Worm (Caenorhabditis elegans) whole organism, mixed stage, embryonic: Measurements from ENCODE around the gene adt-2.

Source experiments
- M03D4.4 ChIP-seq: sonication (generic microtip); optimal IDR thresholded peaks from 2 replicates; lab custom pipeline; 2017; ENCODE audit warnings: mild to moderate bottlenecking, missing genetic modification characterization, missing compliant biosample characterization
- bed-3 ChIP-seq: fragments of 200-800 bp; sonication (Bioruptor generic); optimal IDR thresholded peaks from 3 replicates; lab custom pipeline; 2018; ENCODE audit warnings: mild to moderate bottlenecking, missing genetic modification characterization, moderate library complexity, missing compliant biosample characterization
- blmp-1 ChIP-seq: fragments of 150-350 bp; optimal IDR thresholded peaks from 2 replicates; lab custom pipeline; 2014; ENCODE audit warnings: missing biosample characterization, missing genetic modification characterization
- ceh-39 ChIP-seq: fragments of 150-350 bp; optimal IDR thresholded peaks from 2 replicates; lab custom pipeline; 2014; ENCODE audit warnings: missing biosample characterization, missing genetic modification characterization
- ceh-43 ChIP-seq: fragments of 200-800 bp; sonication (Bioruptor generic); optimal IDR thresholded peaks from 2 replicates; lab custom pipeline; 2018; ENCODE audit warnings: mild to moderate bottlenecking, missing genetic modification characterization, moderate library complexity, missing compliant biosample characterization
- ceh-83 ChIP-seq: fragments of 200-800 bp; sonication (Bioruptor generic); optimal IDR thresholded peaks from 2 replicates; lab custom pipeline; 2018; ENCODE audit warnings: mild to moderate bottlenecking, missing genetic modification characterization, missing compliant biosample characterization
- cnd-1 ChIP-seq: fragments of 200-800 bp; sonication (Bioruptor generic); optimal IDR thresholded peaks from 2 replicates; lab custom pipeline; 2018; ENCODE audit warnings: mild to moderate bottlenecking, missing genetic modification characterization, missing compliant biosample characterization
- elt-1 ChIP-seq: sonication (generic microtip); optimal IDR thresholded peaks from 2 replicates; lab custom pipeline; 2017; ENCODE audit warnings: missing genetic modification characterization, mild to moderate bottlenecking, missing compliant biosample characterization, antibody characterized with exemption, moderate library complexity, borderline replicate concordance; ENCODE audit not compliant: insufficient read depth
- elt-3 ChIP-seq: fragments of 150-350 bp; optimal IDR thresholded peaks from 2 replicates; lab custom pipeline; 2014; ENCODE audit warnings: missing biosample characterization, missing genetic modification characterization
- flh-1 ChIP-seq: fragments of 200-800 bp; sonication (Bioruptor generic); optimal IDR thresholded peaks from 2 replicates; lab custom pipeline; 2018; ENCODE audit warnings: mild to moderate bottlenecking, missing genetic modification characterization, moderate library complexity, missing compliant biosample characterization
- ham-2 ChIP-seq: fragments of 200-800 bp; sonication (Bioruptor generic); optimal IDR thresholded peaks from 2 replicates; lab custom pipeline; 2018; ENCODE audit warnings: mild to moderate bottlenecking, missing genetic modification characterization, missing compliant biosample characterization
- hlh-1 ChIP-seq: fragments of 150-350 bp; optimal IDR thresholded peaks from 2 replicates; lab custom pipeline; 2014; ENCODE audit warnings: missing biosample characterization, missing genetic modification reagents, missing genetic modification characterization
- lin-13 ChIP-seq: fragments of 150-350 bp; optimal IDR thresholded peaks from 2 replicates; lab custom pipeline; 2014; ENCODE audit warnings: missing biosample characterization, missing genetic modification characterization
- lin-32 ChIP-seq: fragments of 200-800 bp; sonication (Bioruptor generic); optimal IDR thresholded peaks from 2 replicates; lab custom pipeline; 2018; ENCODE audit warnings: mild to moderate bottlenecking, missing genetic modification characterization, missing compliant biosample characterization
- lsy-2 ChIP-seq: fragments of 150-350 bp; optimal IDR thresholded peaks from 2 replicates; lab custom pipeline; 2014; ENCODE audit warnings: missing biosample characterization, missing genetic modification characterization
- mep-1 ChIP-seq: fragments of 150-350 bp; optimal IDR thresholded peaks from 2 replicates; lab custom pipeline; 2017; ENCODE audit warnings: missing biosample characterization, missing genetic modification reagents, missing genetic modification characterization, inconsistent platforms
- nhr-2 ChIP-seq: fragments of 150-350 bp; optimal IDR thresholded peaks from 2 replicates; lab custom pipeline; 2014; ENCODE audit warnings: missing biosample characterization, missing genetic modification characterization
- nhr-237 ChIP-seq: fragments of 150-350 bp; optimal IDR thresholded peaks from 2 replicates; lab custom pipeline; 2014; ENCODE audit warnings: missing biosample characterization, missing genetic modification characterization
- nhr-28 ChIP-seq: fragments of 150-350 bp; optimal IDR thresholded peaks from 2 replicates; lab custom pipeline; 2014; ENCODE audit warnings: missing biosample characterization, missing genetic modification characterization
- nhr-76 ChIP-seq: sonication (generic microtip); optimal IDR thresholded peaks from 2 replicates; lab custom pipeline; 2017; ENCODE audit warnings: missing biosample characterization, missing genetic modification characterization
- pha-4 ChIP-seq: fragments of 150-350 bp; optimal IDR thresholded peaks from 2 replicates; lab custom pipeline; 2018; ENCODE audit warnings: missing biosample characterization, missing genetic modification reagents, missing genetic modification characterization
- sem-2 ChIP-seq: fragments of 200-800 bp; sonication (Bioruptor generic); optimal IDR thresholded peaks from 2 replicates; lab custom pipeline; 2018; ENCODE audit warnings: mild to moderate bottlenecking, missing genetic modification characterization, missing compliant biosample characterization
- sptf-1 ChIP-seq: sonication (generic microtip); optimal IDR thresholded peaks from 2 replicates; lab custom pipeline; 2017; ENCODE audit warnings: mild to moderate bottlenecking, missing genetic modification characterization, moderate library complexity, missing compliant biosample characterization
- tbx-8 ChIP-seq: fragments of 200-800 bp; sonication (Bioruptor generic); optimal IDR thresholded peaks from 2 replicates; lab custom pipeline; 2018; ENCODE audit warnings: mild to moderate bottlenecking, missing genetic modification characterization, moderate library complexity, missing compliant biosample characterization
- unc-120 ChIP-seq: sonication (generic microtip); optimal IDR thresholded peaks from 2 replicates; lab custom pipeline; 2017; ENCODE audit warnings: missing genetic modification characterization, missing compliant biosample characterization; ENCODE audit not compliant: poor library complexity, severe bottlenecking
- unc-39 ChIP-seq: fragments of 150-350 bp; optimal IDR thresholded peaks from 2 replicates; lab custom pipeline; 2014; ENCODE audit warnings: missing biosample characterization, missing genetic modification characterization
- unc-62 ChIP-seq: fragments of 150-350 bp; optimal IDR thresholded peaks from 2 replicates; lab custom pipeline; 2014; ENCODE audit warnings: missing biosample characterization, missing genetic modification reagents, missing genetic modification characterization
- zip-8 ChIP-seq: fragments of 150-350 bp; optimal IDR thresholded peaks from 2 replicates; lab custom pipeline; 2014; ENCODE audit warnings: missing biosample characterization, missing genetic modification characterization
- ztf-11 ChIP-seq: fragments of 150-350 bp; optimal IDR thresholded peaks from 2 replicates; lab custom pipeline; 2014; ENCODE audit warnings: missing biosample characterization, missing genetic modification characterization

Gene adt-2

DNA sequence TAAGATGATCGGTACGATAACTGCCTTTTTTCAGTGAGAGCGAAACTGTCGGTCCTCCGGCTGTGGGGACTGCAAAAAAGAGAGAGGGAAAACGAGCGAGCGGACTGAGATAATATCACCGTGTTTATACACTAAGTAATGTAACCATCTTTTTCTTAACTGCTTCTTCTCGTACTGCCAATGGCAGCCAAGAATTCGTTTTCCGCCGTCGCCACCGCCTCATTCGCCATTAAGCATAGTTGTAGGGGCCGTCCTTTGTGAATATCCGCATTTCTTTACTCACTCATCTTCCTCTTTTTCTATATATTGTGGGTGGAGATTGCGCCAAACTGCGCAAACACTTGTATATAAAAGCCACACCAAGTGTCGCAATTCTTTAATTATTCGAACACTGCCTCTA lies 39.5 kb upstream of the adt-2 start, which contains the start of gene col-174:
col-174 (plus strand) TSS at position 301 of the 400 bp plus-strand sequence.
- no peak for TF ChIP-seq ztf-11 (tag; lab: Kevin White, UChicago)
- peak; percentile 12 for TF ChIP-seq ham-2 (GFP tag; lab: Kevin White, UChicago)
- TF ChIP-seq zip-8 (tag; lab: Kevin White, UChicago): no peak

DNA sequence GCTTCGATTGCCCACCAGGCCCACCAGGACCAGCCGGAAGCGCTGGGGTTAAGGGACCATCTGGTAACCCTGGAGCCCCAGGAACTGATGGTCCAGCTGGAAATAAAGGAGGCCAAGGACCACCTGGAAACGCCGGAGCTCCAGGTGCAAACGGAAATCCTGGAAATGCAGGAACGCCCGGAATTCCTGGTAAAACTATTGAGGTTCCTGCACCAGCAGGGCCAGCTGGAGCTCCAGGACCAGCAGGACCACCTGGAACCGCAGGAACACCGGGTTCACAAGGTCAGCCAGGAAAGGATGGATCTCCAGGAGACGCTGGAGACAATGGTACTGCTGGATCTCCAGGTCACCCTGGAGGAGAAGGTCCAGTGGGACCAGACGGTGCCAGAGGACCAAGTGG lies 38.3 kb upstream of the adt-2 start:
- no peak for TF ChIP-seq nhr-237 (tag; lab: Kevin White, UChicago)
- no peak for TF ChIP-seq M03D4.4 (tag; lab: Kevin White, UChicago)
- TF ChIP-seq bed-3 (GFP tag; lab: Kevin White, UChicago): no peak
- no peak for TF ChIP-seq unc-39
- TF ChIP-seq nhr-2 (tag; lab: Kevin White, UChicago): no peak
- no peak for TF ChIP-seq sptf-1
- TF ChIP-seq hlh-1 (tag; lab: Kevin White, UChicago): no peak
- TF ChIP-seq nhr-28 (tag; lab: Kevin White, UChicago): no peak
- no peak for TF ChIP-seq cnd-1 (tag; lab: Kevin White, UChicago)
- TF ChIP-seq tbx-8 (GFP tag; lab: Kevin White, UChicago): no peak

ce11 chrX:7548158-7548557 lies 37.9 kb upstream of the adt-2 start, which contains the start of gene F46C8.1:
F46C8.1 (plus strand) TSS chrX:7548458.
- TF ChIP-seq ham-2 (GFP tag; lab: Kevin White, UChicago) (no peak), nhr-76 (tag; lab: Kevin White, UChicago) (no peak), nhr-237 (tag; lab: Kevin White, UChicago) (no peak), sem-2 (GFP tag; lab: Kevin White, UChicago) (no peak), mep-1 (tag; lab: Kevin White, UChicago) (no peak), M03D4.4 (tag; lab: Kevin White, UChicago) (no peak), lsy-2 (tag; lab: Kevin White, UChicago) (no peak), nhr-2 (tag; lab: Kevin White, UChicago) (no peak), hlh-1 (tag; lab: Kevin White, UChicago) (no peak), blmp-1 (tag; lab: Kevin White, UChicago) (no peak), ceh-83 (no peak), flh-1 (no peak), sptf-1 (no peak), elt-3 (tag; lab: Kevin White, UChicago) (no peak), pha-4 (no peak)

ce11 chrX:7550452-7550851 lies 35.6 kb upstream of the adt-2 start:
- TF ChIP-seq mep-1 (tag; lab: Kevin White, UChicago) (no peak), ham-2 (GFP tag; lab: Kevin White, UChicago) (no peak), ceh-39 (tag; lab: Kevin White, UChicago) (no peak), lsy-2 (tag; lab: Kevin White, UChicago) (no peak), pha-4 (no peak), bed-3 (GFP tag; lab: Kevin White, UChicago) (no peak)

DNA sequence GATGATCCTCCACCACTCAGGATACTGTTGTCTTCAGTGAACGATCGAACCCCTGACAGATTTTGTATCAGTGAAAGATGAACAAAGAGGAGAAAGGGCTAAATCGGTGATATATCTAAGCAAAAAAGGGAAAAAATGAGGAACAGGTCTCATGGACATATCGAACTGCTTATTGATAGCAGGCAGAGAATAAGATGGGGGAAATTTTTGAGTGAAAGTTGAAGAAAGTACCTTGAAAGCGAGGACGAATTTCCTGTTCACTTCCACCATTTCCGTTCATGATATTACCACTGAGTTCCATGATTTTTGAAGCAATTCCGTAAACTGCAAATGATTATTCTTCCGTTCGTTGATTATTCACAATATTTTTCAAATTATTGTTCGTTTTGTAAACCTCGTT lies 32.7 kb upstream of the adt-2 start:
- TF ChIP-seq elt-1 (tag; lab: Kevin White, UChicago) (no peak), nhr-76 (tag; lab: Kevin White, UChicago) (no peak), lin-13 (tag; lab: Kevin White, UChicago) (no peak), unc-120 (tag; lab: Kevin White, UChicago) (no peak), ztf-11 (tag; lab: Kevin White, UChicago) (no peak), ceh-39 (tag; lab: Kevin White, UChicago) (no peak), hlh-1 (tag; lab: Kevin White, UChicago) (no peak), zip-8 (tag; lab: Kevin White, UChicago) (no peak), ceh-43 (GFP tag; lab: Kevin White, UChicago) (no peak), lin-32 (GFP tag; lab: Kevin White, UChicago) (no peak)

- no peak for TF ChIP-seq ham-2 (GFP tag; lab: Kevin White, UChicago)
- TF ChIP-seq unc-62 (GFP tag; lab: Kevin White, UChicago): no peak
- TF ChIP-seq blmp-1 (tag; lab: Kevin White, UChicago): no peak
- no peak for TF ChIP-seq mep-1 (tag; lab: Kevin White, UChicago)
- TF ChIP-seq nhr-237 (tag; lab: Kevin White, UChicago): no peak
- TF ChIP-seq nhr-76 (tag; lab: Kevin White, UChicago): no peak
- TF ChIP-seq zip-8 (tag; lab: Kevin White, UChicago): no peak
- TF ChIP-seq M03D4.4 (tag; lab: Kevin White, UChicago): no peak
- no peak for TF ChIP-seq flh-1
- TF ChIP-seq pha-4: no peak
- TF ChIP-seq elt-3 (tag; lab: Kevin White, UChicago): no peak
- no peak for TF ChIP-seq lin-13 (tag; lab: Kevin White, UChicago)
- no peak for TF ChIP-seq cnd-1 (tag; lab: Kevin White, UChicago)
- TF ChIP-seq sem-2 (GFP tag; lab: Kevin White, UChicago): no peak
- TF ChIP-seq nhr-2 (tag; lab: Kevin White, UChicago): no peak
- TF ChIP-seq ceh-43 (GFP tag; lab: Kevin White, UChicago): no peak
Observed at ce11 chrX:7554326-7554725, 31.7 kb upstream of the adt-2 start, which contains the start of gene F46C8.8. F46C8.8 (minus strand) TSS chrX:7554426.
